Fruit fly (Drosophila melanogaster) whole organism, embryonic: ENCODE results near the gene CG16854.
A peak's percentile ranks its signal among the peaks of the same experiment; 100 is the strongest.

ENCODE experiments used
- Asciz ChIP-seq: fragments of 200-800 bp; sonication (Bioruptor generic); optimal IDR thresholded peaks from 2 replicates; lab custom pipeline; 2017; ENCODE audit warnings: missing biosample characterization, mild to moderate bottlenecking, missing genetic modification characterization, missing genetic modification reagents
- Bdp1 ChIP-seq: fragments of 200-800 bp; sonication (Bioruptor generic); optimal IDR thresholded peaks from 3 replicates; lab custom pipeline; 2016; ENCODE audit warnings: missing biosample characterization, missing genetic modification characterization
- Blimp-1 ChIP-seq: fragments of 200-800 bp; sonication (Bioruptor generic); optimal IDR thresholded peaks from 3 replicates; lab custom pipeline; 2018; ENCODE audit warnings: missing biosample characterization, missing genetic modification characterization, mild to moderate bottlenecking, moderate library complexity, missing genetic modification reagents
- CG10209 ChIP-seq: fragments of 200-800 bp; sonication (Bioruptor generic); optimal IDR thresholded peaks from 3 replicates; lab custom pipeline; 2017; ENCODE audit warnings: missing biosample characterization, mild to moderate bottlenecking, missing genetic modification characterization, missing genetic modification reagents
- CG1024 ChIP-seq: fragments of 200-800 bp; sonication (Bioruptor generic); IDR thresholded peaks from 2 replicates; pipeline ENCODE4 v1.3.6; 2022; ENCODE audit warnings: missing biosample characterization, missing genetic modification characterization
- CG11504 ChIP-seq: fragments of 200-800 bp; sonication (Bioruptor generic); optimal IDR thresholded peaks from 3 replicates; lab custom pipeline; 2019; ENCODE audit warnings: missing biosample characterization, mild to moderate bottlenecking, missing genetic modification characterization, moderate library complexity
- CG12744 ChIP-seq: fragments of 200-800 bp; sonication (Bioruptor generic); optimal IDR thresholded peaks from 2 replicates; lab custom pipeline; 2016; ENCODE audit warnings: missing biosample characterization, missing genetic modification characterization
- CG13296 ChIP-seq: fragments of 200-800 bp; sonication (Bioruptor generic); optimal IDR thresholded peaks from 3 replicates; lab custom pipeline; 2018; ENCODE audit warnings: missing biosample characterization, mild to moderate bottlenecking, missing genetic modification characterization
- CG17568 ChIP-seq: fragments of 200-800 bp; sonication (Bioruptor generic); optimal IDR thresholded peaks from 2 replicates; lab custom pipeline; 2018; ENCODE audit warnings: missing biosample characterization, mild to moderate bottlenecking, missing genetic modification characterization, moderate library complexity
- CG18476 ChIP-seq: fragments of 200-800 bp; sonication (Bioruptor generic); optimal IDR thresholded peaks from 2 replicates; lab custom pipeline; 2016; ENCODE audit warnings: missing biosample characterization, mild to moderate bottlenecking, missing genetic modification characterization
- CG31224 ChIP-seq: fragments of 200-800 bp; sonication (Bioruptor generic); IDR thresholded peaks from 2 replicates; pipeline ENCODE4 v1.3.6; 2022; ENCODE audit warnings: missing biosample characterization, missing genetic modification characterization
- CG3281 ChIP-seq: fragments of 200-800 bp; sonication (Bioruptor generic); optimal IDR thresholded peaks from 3 replicates; lab custom pipeline; 2017; ENCODE audit warnings: missing biosample characterization, mild to moderate bottlenecking, missing genetic modification characterization
- CG33213 ChIP-seq: fragments of 200-800 bp; sonication (Bioruptor generic); optimal IDR thresholded peaks from 3 replicates; lab custom pipeline; 2016; ENCODE audit warnings: missing biosample characterization, missing genetic modification characterization
- CG6683 ChIP-seq: fragments of 200-800 bp; sonication (Bioruptor generic); optimal IDR thresholded peaks from 2 replicates; lab custom pipeline; 2017; ENCODE audit warnings: missing biosample characterization, mild to moderate bottlenecking, missing genetic modification characterization, missing genetic modification reagents
- CG6765 ChIP-seq: fragments of 200-800 bp; sonication (Bioruptor generic); optimal IDR thresholded peaks from 3 replicates; lab custom pipeline; 2017; ENCODE audit warnings: missing biosample characterization, mild to moderate bottlenecking, missing genetic modification characterization
- CG7372 ChIP-seq: fragments of 200-800 bp; sonication (Bioruptor generic); IDR thresholded peaks from 2 replicates; pipeline ENCODE4 v1.3.6; 2022; ENCODE audit warnings: missing biosample characterization, missing genetic modification characterization
- CG7839 ChIP-seq: fragments of 200-800 bp; sonication (Bioruptor generic); optimal IDR thresholded peaks from 3 replicates; lab custom pipeline; 2018; ENCODE audit warnings: missing biosample characterization, mild to moderate bottlenecking, missing genetic modification characterization, moderate library complexity
- CG7987 ChIP-seq: fragments of 200-800 bp; sonication (Bioruptor generic); optimal IDR thresholded peaks from 2 replicates; lab custom pipeline; 2018; ENCODE audit warnings: missing biosample characterization, mild to moderate bottlenecking, missing genetic modification characterization, moderate library complexity
- CG8924 ChIP-seq: fragments of 200-800 bp; optimal IDR thresholded peaks from 3 replicates; lab custom pipeline; 2019; ENCODE audit warnings: missing biosample characterization, mild to moderate bottlenecking, missing genetic modification characterization, moderate library complexity
- CG9727 ChIP-seq: fragments of 200-800 bp; sonication (Bioruptor generic); optimal IDR thresholded peaks from 3 replicates; lab custom pipeline; 2017; ENCODE audit warnings: missing biosample characterization, mild to moderate bottlenecking, missing genetic modification characterization
- D19B ChIP-seq: fragments of 200-800 bp; sonication (Bioruptor generic); optimal IDR thresholded peaks from 2 replicates; lab custom pipeline; 2017; ENCODE audit warnings: missing biosample characterization, mild to moderate bottlenecking, missing genetic modification characterization
- Deaf1 ChIP-seq: fragments of 200-800 bp; optimal IDR thresholded peaks from 3 replicates; lab custom pipeline; 2019; ENCODE audit warnings: missing biosample characterization, mild to moderate bottlenecking, missing genetic modification characterization, moderate library complexity
- E2f2 ChIP-seq: fragments of 200-800 bp; sonication (Bioruptor generic); IDR thresholded peaks from 2 replicates; pipeline ENCODE4 v1.3.6; 2022; ENCODE audit warnings: missing biosample characterization, missing genetic modification characterization
- Eip74EF ChIP-seq, 2 experiments: fragments of 200-800 bp in 1 of 2; fragments of >200 bp in 1 of 2; sonication (Bioruptor generic) in 1 of 2; optimal IDR thresholded peaks; 2 replicates each; lab custom pipeline; 2017 to 2019; ENCODE audit warnings: missing biosample characterization in 2 of 2, missing genetic modification characterization in 2 of 2, mild to moderate bottlenecking in 1 of 2, moderate library complexity in 1 of 2
- Ets65A ChIP-seq: fragments of 200-800 bp; sonication (Bioruptor generic); peaks from one replicate; lab custom pipeline; 2016; ENCODE audit warnings: missing biosample characterization, missing genetic modification characterization
- Fer2 ChIP-seq: fragments of 200-800 bp; sonication (Bioruptor generic); optimal IDR thresholded peaks from 2 replicates; lab custom pipeline; 2018; ENCODE audit warnings: missing biosample characterization, mild to moderate bottlenecking, missing genetic modification characterization, moderate library complexity
- Hmx ChIP-seq: fragments of 200-800 bp; sonication (Bioruptor generic); optimal IDR thresholded peaks from 2 replicates; lab custom pipeline; 2016; ENCODE audit warnings: missing biosample characterization, missing genetic modification characterization
- NC2β ChIP-seq: fragments of 200-800 bp; sonication (Bioruptor generic); optimal IDR thresholded peaks from 2 replicates; lab custom pipeline; 2016; ENCODE audit warnings: missing biosample characterization, missing genetic modification characterization
- Rfx ChIP-seq: fragments of 200-800 bp; sonication (Bioruptor generic); IDR thresholded peaks from 2 replicates; pipeline ENCODE4 v1.3.6; 2022; ENCODE audit warnings: missing biosample characterization, missing genetic modification characterization
- Side ChIP-seq: fragments of 200-800 bp; sonication (Bioruptor generic); optimal IDR thresholded peaks from 2 replicates; lab custom pipeline; 2016; ENCODE audit warnings: missing biosample characterization, missing genetic modification characterization
- Ssrp ChIP-seq: fragments of 200-800 bp; sonication (Bioruptor generic); optimal IDR thresholded peaks from 2 replicates; lab custom pipeline; 2018; ENCODE audit warnings: missing biosample characterization, mild to moderate bottlenecking, missing genetic modification characterization, moderate library complexity
- Taf1 ChIP-seq: fragments of 200-800 bp; sonication (Bioruptor generic); IDR thresholded peaks from 2 replicates; pipeline ENCODE4 v1.3.6; 2022; ENCODE audit warnings: missing biosample characterization, missing genetic modification characterization
- Usf ChIP-seq: fragments of 200-800 bp; sonication (Bioruptor generic); optimal IDR thresholded peaks from 2 replicates; lab custom pipeline; 2017; ENCODE audit warnings: missing genotype, missing biosample characterization, missing genetic modification characterization
- ato ChIP-seq: fragments of 200-800 bp; sonication (Bioruptor generic); IDR thresholded peaks from 2 replicates; pipeline ENCODE4 v1.3.6; 2022; ENCODE audit warnings: missing biosample characterization, missing genetic modification characterization; ENCODE audit not compliant: partially characterized antibody
- bigmax ChIP-seq: fragments of 200-800 bp; sonication (Bioruptor generic); optimal IDR thresholded peaks from 2 replicates; lab custom pipeline; 2018; ENCODE audit warnings: missing biosample characterization, mild to moderate bottlenecking, missing genetic modification characterization
- disco-r ChIP-seq: fragments of 200-800 bp; sonication (Bioruptor generic); optimal IDR thresholded peaks from 2 replicates; lab custom pipeline; 2016; ENCODE audit warnings: missing biosample characterization, missing genetic modification characterization
- dm ChIP-seq: fragments of 200-800 bp; sonication (Bioruptor generic); optimal IDR thresholded peaks from 3 replicates; lab custom pipeline; 2016; ENCODE audit warnings: missing biosample characterization, missing genetic modification characterization
- grau ChIP-seq: fragments of 200-800 bp; optimal IDR thresholded peaks from 3 replicates; lab custom pipeline; 2019; ENCODE audit warnings: missing biosample characterization, mild to moderate bottlenecking, missing genetic modification characterization, moderate library complexity
- her ChIP-seq: fragments of 200-800 bp; sonication (Bioruptor generic); optimal IDR thresholded peaks from 2 replicates; lab custom pipeline; 2016; ENCODE audit warnings: missing biosample characterization, missing genetic modification characterization
- hth ChIP-seq: fragments of >200 bp; optimal IDR thresholded peaks from 2 replicates; lab custom pipeline; 2017; ENCODE audit warnings: inconsistent platforms
- oc ChIP-seq: fragments of 200-800 bp; sonication (Bioruptor generic); optimal IDR thresholded peaks from 2 replicates; lab custom pipeline; 2018; ENCODE audit warnings: missing biosample characterization, mild to moderate bottlenecking, missing genetic modification characterization, moderate library complexity
- org-1 ChIP-seq: fragments of 200-800 bp; sonication (Bioruptor generic); optimal IDR thresholded peaks from 2 replicates; lab custom pipeline; 2017; ENCODE audit warnings: missing biosample characterization, missing genetic modification characterization
- pan ChIP-seq, 4 experiments: fragments of >200 bp in 3 of 4; fragments of 200-800 bp in 1 of 4; sonication (Bioruptor generic) in 1 of 4; optimal IDR thresholded peaks in 3 of 4; IDR thresholded peaks in 1 of 4; 2 replicates each; pipeline versions ENCODE4 v1.3.6 to Lab custom; 2017 to 2022; ENCODE audit warnings: missing biosample characterization in 2 of 4, missing genetic modification characterization in 2 of 4, mixed read lengths in 1 of 4
- pum ChIP-seq: fragments of 200-800 bp; sonication (Bioruptor generic); optimal IDR thresholded peaks from 2 replicates; lab custom pipeline; 2016; ENCODE audit warnings: missing biosample characterization, missing genetic modification characterization
- sc ChIP-seq, 3 experiments: fragments of >200 bp in 2 of 3; fragments of 200-800 bp in 1 of 3; sonication (Bioruptor generic) in 1 of 3; optimal IDR thresholded peaks; 2 replicates in 2 of 3; 3 replicates in 1 of 3; lab custom pipeline; 2017; ENCODE audit warnings: mild to moderate bottlenecking in 1 of 3, missing biosample characterization in 1 of 3, missing genetic modification characterization in 1 of 3, missing genetic modification reagents in 1 of 3
- slou ChIP-seq: fragments of 200-800 bp; sonication (Bioruptor generic); optimal IDR thresholded peaks from 3 replicates; lab custom pipeline; 2016; ENCODE audit warnings: missing biosample characterization, missing genetic modification characterization
- sna ChIP-seq: fragments of 200-800 bp; sonication (Bioruptor generic); IDR thresholded peaks from 2 replicates; pipeline ENCODE4 v1.3.6; 2022; ENCODE audit warnings: missing biosample characterization, missing genetic modification characterization; ENCODE audit not compliant: partially characterized antibody
- trh ChIP-seq: fragments of 200-800 bp; sonication (Bioruptor generic); optimal IDR thresholded peaks from 2 replicates; lab custom pipeline; 2016; ENCODE audit warnings: missing biosample characterization, missing genetic modification characterization
- yki ChIP-seq: fragments of >200 bp; optimal IDR thresholded peaks from 3 replicates; lab custom pipeline; 2018

CG16854 gene

dm6 chr2L:11130151-11131008, 43.9 kb downstream of the CG16854 start, which contains the start of the genes RfC38 and CG4751 (continued):
- TF ChIP-seq dm (GFP tag; lab: Kevin White, UChicago) (no peak), CG31224 (no peak), Ets65A (peak; percentile 59), CG18476 (GFP tag; lab: Kevin White, UChicago) (no peak), CG13296 (no peak), Asciz (GFP tag; lab: Kevin White, UChicago) (no peak), CG3281 (GFP tag; lab: Kevin White, UChicago) (no peak), Bdp1 (GFP tag; lab: Kevin White, UChicago) (no peak), D19B (no peak), CG12744 (GFP tag; lab: Kevin White, UChicago) (no peak), CG6683 (GFP tag; lab: Kevin White, UChicago) (no peak), Hmx (GFP tag; lab: Kevin White, UChicago) (no peak), CG9727 (GFP tag; lab: Kevin White, UChicago) (peak; percentile 3), CG7839 (no peak), Eip74EF (GFP tag; optimal IDR thresholded peaks at IDR 0.05; lab: Kevin White, UChicago) (no peak), sna (GFP tag; lab: Robert Waterston, UW) (peak; percentile 36; the same call in 1 of the 2 replicates), E2f2 (peak; percentile 56), Usf (GFP tag; lab: Kevin White, UChicago) (no peak), CG11504 (tag; lab: Kevin White, UChicago) (no peak), CG6765 (GFP tag; lab: Kevin White, UChicago) (no peak), ato (GFP tag; lab: Robert Waterston, UW) (no peak), Blimp-1 (GFP tag; lab: Kevin White, UChicago) (no peak), slou (no peak), grau (tag; lab: Kevin White, UChicago) (no peak), Ssrp (tag; lab: Kevin White, UChicago) (no peak), bigmax (GFP tag; lab: Kevin White, UChicago) (no peak), CG1024 (GFP tag; lab: Robert Waterston, UW) (no peak), oc (tag; lab: Kevin White, UChicago) (no peak), CG7987 (GFP tag; lab: Kevin White, UChicago) (no peak), pum (GFP tag; lab: Kevin White, UChicago) (no peak), Deaf1 (tag; lab: Kevin White, UChicago) (no peak), CG17568 (GFP tag; lab: Kevin White, UChicago) (no peak), Side (GFP tag; lab: Kevin White, UChicago) (no peak), Rfx (GFP tag; lab: Robert Waterston, UW) (no peak; the same call in 1 of the 2 replicates), NC2β (GFP tag; lab: Kevin White, UChicago) (no peak), CG10209 (GFP tag; lab: Kevin White, UChicago) (no peak), yki (lab: Kevin White, UChicago) (no peak), trh (no peak), CG33213 (no peak), her (no peak), CG7372 (GFP tag; lab: Robert Waterston, UW) (no peak), hth (no peak), Taf1 (GFP tag; lab: Robert Waterston, UW) (no peak), disco-r (GFP tag; lab: Kevin White, UChicago) (no peak), Fer2 (no peak), org-1 (no peak), CG8924 (tag; lab: Kevin White, UChicago) (peak; percentile 1), pan (optimal IDR thresholded peaks at IDR 0.05; lab: Kevin White, UChicago) (no peak), pan (GFP tag; optimal IDR thresholded peaks at IDR 0.05 in 1 of 2, IDR thresholded peaks at IDR 0.05 in 1 of 2) (no peak), sc (optimal IDR thresholded peaks at IDR 0.05; lab: Kevin White, UChicago) (no peak), sc (GFP tag; optimal IDR thresholded peaks at IDR 0.05; lab: Kevin White, UChicago) (no peak)
